Fruit fly (Drosophila melanogaster) whole organism, embryonic: ENCODE measurements around the gene CG3071.

Source experiments
- CG10209 ChIP-seq: fragments of 200-800 bp; sonication (Bioruptor generic); optimal IDR thresholded peaks from 3 replicates; lab custom pipeline; 2017; ENCODE audit warnings: missing biosample characterization, mild to moderate bottlenecking, missing genetic modification characterization, missing genetic modification reagents
- CG11085 ChIP-seq: fragments of 200-800 bp; sonication (Bioruptor generic); IDR thresholded peaks from 2 replicates; pipeline ENCODE4 v1.3.6; 2022; ENCODE audit warnings: missing biosample characterization, missing genetic modification characterization
- CG11696 ChIP-seq: fragments of 200-800 bp; sonication (Bioruptor generic); IDR thresholded peaks from 2 replicates; pipeline ENCODE4 v1.3.6; 2022; ENCODE audit warnings: missing biosample characterization, missing genetic modification characterization
- CG12155 ChIP-seq: fragments of 200-800 bp; sonication (Bioruptor generic); optimal IDR thresholded peaks from 3 replicates; lab custom pipeline; 2016; ENCODE audit warnings: missing biosample characterization, missing genetic modification characterization
- CG12236 ChIP-seq: fragments of 200-800 bp; sonication (Bioruptor generic); optimal IDR thresholded peaks from 2 replicates; lab custom pipeline; 2016; ENCODE audit warnings: missing biosample characterization, missing genetic modification characterization
- CG14860 ChIP-seq: fragments of 200-800 bp; sonication (Bioruptor generic); IDR thresholded peaks from 3 replicates; pipeline ENCODE4 v1.3.6; 2022; ENCODE audit warnings: missing biosample characterization, missing genetic modification characterization; ENCODE audit not compliant: partially characterized antibody
- CG17361 ChIP-seq: fragments of 200-800 bp; sonication (Bioruptor generic); IDR thresholded peaks from 3 replicates; pipeline ENCODE4 v1.3.6; 2022; ENCODE audit warnings: missing biosample characterization, missing genetic modification characterization
- CG17568 ChIP-seq: fragments of 200-800 bp; sonication (Bioruptor generic); optimal IDR thresholded peaks from 2 replicates; lab custom pipeline; 2018; ENCODE audit warnings: missing biosample characterization, mild to moderate bottlenecking, missing genetic modification characterization, moderate library complexity
- CG18476 ChIP-seq: fragments of 200-800 bp; sonication (Bioruptor generic); optimal IDR thresholded peaks from 2 replicates; lab custom pipeline; 2016; ENCODE audit warnings: missing biosample characterization, mild to moderate bottlenecking, missing genetic modification characterization
- CG2120 ChIP-seq: fragments of 200-800 bp; sonication (Bioruptor generic); optimal IDR thresholded peaks from 3 replicates; lab custom pipeline; 2016; ENCODE audit warnings: missing biosample characterization, missing genetic modification characterization
- CG2129 ChIP-seq: fragments of 200-800 bp; sonication (Bioruptor generic); IDR thresholded peaks from 2 replicates; pipeline ENCODE4 v1.3.6; 2022; ENCODE audit warnings: missing biosample characterization, missing genetic modification characterization; ENCODE audit not compliant: partially characterized antibody
- CG2199 ChIP-seq: fragments of 200-800 bp; sonication (Bioruptor generic); IDR thresholded peaks from 3 replicates; pipeline ENCODE4 v1.3.6; 2022; ENCODE audit warnings: missing biosample characterization, missing genetic modification characterization
- CG3163 ChIP-seq: fragments of 200-800 bp; sonication (Bioruptor generic); optimal IDR thresholded peaks from 3 replicates; lab custom pipeline; 2016; ENCODE audit warnings: missing biosample characterization, missing genetic modification characterization
- CG32767 ChIP-seq: fragments of 200-800 bp; sonication (Bioruptor generic); IDR thresholded peaks from 2 replicates; pipeline ENCODE4 v1.3.6; 2022; ENCODE audit warnings: missing biosample characterization, missing genetic modification characterization
- CG4360 ChIP-seq: fragments of 200-800 bp; sonication (Bioruptor generic); IDR thresholded peaks from 2 replicates; pipeline ENCODE4 v1.3.6; 2022; ENCODE audit warnings: missing biosample characterization, missing genetic modification characterization
- CG4730 ChIP-seq: fragments of 200-800 bp; sonication (Bioruptor generic); IDR thresholded peaks from 2 replicates; pipeline ENCODE4 v1.3.6; 2022; ENCODE audit warnings: missing biosample characterization, missing genetic modification characterization
- CG8281 ChIP-seq: fragments of 200-800 bp; sonication (Bioruptor generic); optimal IDR thresholded peaks from 2 replicates; lab custom pipeline; 2018; ENCODE audit warnings: missing biosample characterization, mild to moderate bottlenecking, missing genetic modification characterization, moderate library complexity
- D ChIP-seq, 2 experiments: fragments of 200-800 bp in 1 of 2; fragments of >200 bp in 1 of 2; sonication (Bioruptor generic) in 1 of 2; optimal IDR thresholded peaks; 2 replicates in 1 of 2; 3 replicates in 1 of 2; lab custom pipeline; 2017; ENCODE audit warnings: mild to moderate bottlenecking in 1 of 2, missing biosample characterization in 1 of 2, missing genetic modification characterization in 1 of 2, missing genetic modification reagents in 1 of 2
- Deaf1 ChIP-seq: fragments of 200-800 bp; optimal IDR thresholded peaks from 3 replicates; lab custom pipeline; 2019; ENCODE audit warnings: missing biosample characterization, mild to moderate bottlenecking, missing genetic modification characterization, moderate library complexity
- Dek ChIP-seq: fragments of 200-800 bp; sonication (Bioruptor generic); optimal IDR thresholded peaks from 3 replicates; lab custom pipeline; 2019; ENCODE audit warnings: missing biosample characterization, mild to moderate bottlenecking, missing genetic modification characterization, moderate library complexity
- Dip2 ChIP-seq: fragments of 200-800 bp; sonication (Bioruptor generic); IDR thresholded peaks from 2 replicates; pipeline ENCODE4 v1.3.6; 2022; ENCODE audit warnings: missing biosample characterization, missing genetic modification characterization
- Dll ChIP-seq: fragments of 200-800 bp; sonication (Bioruptor generic); IDR thresholded peaks from 4 replicates; pipeline ENCODE4 v1.3.6; 2022; ENCODE audit warnings: missing biosample characterization, missing genetic modification characterization; ENCODE audit not compliant: partially characterized antibody
- Fer1 ChIP-seq: fragments of 200-800 bp; sonication (Bioruptor generic); optimal IDR thresholded peaks from 2 replicates; lab custom pipeline; 2017; ENCODE audit warnings: missing biosample characterization, mild to moderate bottlenecking, missing genetic modification characterization
- Hr78 ChIP-seq, 2 experiments: fragments of 200-800 bp in 1 of 2; fragments of >200 bp in 1 of 2; sonication (Bioruptor generic) in 1 of 2; optimal IDR thresholded peaks; 2 replicates each; lab custom pipeline; 2017 to 2019; ENCODE audit warnings: missing biosample characterization in 2 of 2, missing genetic modification characterization in 2 of 2, mild to moderate bottlenecking in 1 of 2, moderate library complexity in 1 of 2
- Kr ChIP-seq: fragments of 200-800 bp; sonication (Bioruptor generic); optimal IDR thresholded peaks from 2 replicates; lab custom pipeline; 2017; ENCODE audit warnings: missing biosample characterization, mild to moderate bottlenecking, missing genetic modification characterization
- Lim3 ChIP-seq: fragments of 200-800 bp; sonication (Bioruptor generic); IDR thresholded peaks from 2 replicates; pipeline ENCODE4 v1.3.6; 2022; ENCODE audit warnings: missing biosample characterization, missing genetic modification characterization
- MTF-1 ChIP-seq: fragments of 200-800 bp; sonication (Bioruptor generic); optimal IDR thresholded peaks from 2 replicates; lab custom pipeline; 2018; ENCODE audit warnings: missing biosample characterization, mild to moderate bottlenecking, missing genetic modification characterization, borderline replicate concordance
- Med ChIP-seq: fragments of 200-800 bp; sonication (Bioruptor generic); peaks from one replicate; lab custom pipeline; 2016; ENCODE audit warnings: missing biosample characterization, missing genetic modification characterization, mild to moderate bottlenecking, inconsistent platforms, moderate library complexity
- Nf-YB ChIP-seq: fragments of 200-800 bp; sonication (Bioruptor generic); optimal IDR thresholded peaks from 3 replicates; lab custom pipeline; 2019; ENCODE audit warnings: missing biosample characterization, mild to moderate bottlenecking, missing genetic modification characterization, moderate library complexity
- Nf-YC ChIP-seq: fragments of 200-800 bp; optimal IDR thresholded peaks from 3 replicates; lab custom pipeline; 2019; ENCODE audit warnings: missing biosample characterization, mild to moderate bottlenecking, missing genetic modification characterization, moderate library complexity
- Opbp ChIP-seq: fragments of 200-800 bp; sonication (Bioruptor generic); IDR thresholded peaks from 3 replicates; pipeline ENCODE4 v1.3.6; 2022; ENCODE audit warnings: missing biosample characterization, missing genetic modification characterization; ENCODE audit not compliant: partially characterized antibody
- Ravus ChIP-seq: fragments of 200-800 bp; sonication (Bioruptor generic); IDR thresholded peaks from 2 replicates; pipeline ENCODE4 v1.3.6; 2022; ENCODE audit warnings: missing biosample characterization, missing genetic modification characterization
- Sox102F ChIP-seq: fragments of 200-800 bp; sonication (Bioruptor generic); optimal IDR thresholded peaks from 2 replicates; lab custom pipeline; 2018; ENCODE audit warnings: missing biosample characterization, mild to moderate bottlenecking, missing genetic modification characterization, moderate library complexity
- ase ChIP-seq: fragments of 200-800 bp; sonication (Bioruptor generic); IDR thresholded peaks from 3 replicates; pipeline ENCODE4 v1.3.6; 2022; ENCODE audit warnings: missing biosample characterization, missing genetic modification characterization
- caup ChIP-seq: fragments of 200-800 bp; sonication (Bioruptor generic); optimal IDR thresholded peaks from 3 replicates; lab custom pipeline; 2017; ENCODE audit warnings: missing biosample characterization, mild to moderate bottlenecking, missing genetic modification characterization, moderate library complexity; ENCODE audit not compliant: severe bottlenecking
- dmrt11E ChIP-seq: fragments of 200-800 bp; sonication (Bioruptor generic); optimal IDR thresholded peaks from 3 replicates; lab custom pipeline; 2018; ENCODE audit warnings: missing biosample characterization, mild to moderate bottlenecking, missing genetic modification characterization, moderate library complexity
- ewg ChIP-seq: fragments of 200-800 bp; sonication (Bioruptor generic); optimal IDR thresholded peaks from 3 replicates; lab custom pipeline; 2017; ENCODE audit warnings: mild to moderate bottlenecking, missing biosample characterization, missing genetic modification reagents, missing genetic modification characterization
- fd64A ChIP-seq: fragments of 200-800 bp; sonication (Bioruptor generic); optimal IDR thresholded peaks from 3 replicates; lab custom pipeline; 2018; ENCODE audit warnings: missing biosample characterization, mild to moderate bottlenecking, missing genetic modification characterization
- fd96Cb ChIP-seq: fragments of 200-800 bp; sonication (Bioruptor generic); optimal IDR thresholded peaks from 2 replicates; lab custom pipeline; 2018; ENCODE audit warnings: missing biosample characterization, mild to moderate bottlenecking, missing genetic modification characterization, moderate library complexity
- ftz-f1 ChIP-seq: fragments of 200-800 bp; sonication (Bioruptor generic); optimal IDR thresholded peaks from 2 replicates; lab custom pipeline; 2016; ENCODE audit warnings: missing biosample characterization, missing genetic modification characterization
- gro ChIP-seq: fragments of 200-800 bp; sonication (Bioruptor generic); optimal IDR thresholded peaks from 2 replicates; lab custom pipeline; 2016; ENCODE audit warnings: missing biosample characterization, missing genetic modification characterization
- onecut ChIP-seq: fragments of 200-800 bp; sonication (Bioruptor generic); IDR thresholded peaks from 2 replicates; pipeline ENCODE4 v1.3.6; 2022; ENCODE audit warnings: missing biosample characterization, missing genetic modification characterization
- pum ChIP-seq: fragments of 200-800 bp; sonication (Bioruptor generic); optimal IDR thresholded peaks from 2 replicates; lab custom pipeline; 2016; ENCODE audit warnings: missing biosample characterization, missing genetic modification characterization
- pzg ChIP-seq: fragments of 200-800 bp; sonication (Bioruptor generic); optimal IDR thresholded peaks from 3 replicates; lab custom pipeline; 2018; ENCODE audit warnings: missing biosample characterization, mild to moderate bottlenecking, missing genetic modification characterization, moderate library complexity
- sna ChIP-seq: fragments of 200-800 bp; sonication (Bioruptor generic); IDR thresholded peaks from 2 replicates; pipeline ENCODE4 v1.3.6; 2022; ENCODE audit warnings: missing biosample characterization, missing genetic modification characterization; ENCODE audit not compliant: partially characterized antibody
- trem ChIP-seq: fragments of 200-800 bp; optimal IDR thresholded peaks from 3 replicates; lab custom pipeline; 2019; ENCODE audit warnings: missing biosample characterization, mild to moderate bottlenecking, missing genetic modification characterization, moderate library complexity
- tx ChIP-seq: fragments of 200-800 bp; sonication (Bioruptor generic); optimal IDR thresholded peaks from 2 replicates; lab custom pipeline; 2016; ENCODE audit warnings: missing biosample characterization, missing genetic modification characterization

Gene CG3071

DNA sequence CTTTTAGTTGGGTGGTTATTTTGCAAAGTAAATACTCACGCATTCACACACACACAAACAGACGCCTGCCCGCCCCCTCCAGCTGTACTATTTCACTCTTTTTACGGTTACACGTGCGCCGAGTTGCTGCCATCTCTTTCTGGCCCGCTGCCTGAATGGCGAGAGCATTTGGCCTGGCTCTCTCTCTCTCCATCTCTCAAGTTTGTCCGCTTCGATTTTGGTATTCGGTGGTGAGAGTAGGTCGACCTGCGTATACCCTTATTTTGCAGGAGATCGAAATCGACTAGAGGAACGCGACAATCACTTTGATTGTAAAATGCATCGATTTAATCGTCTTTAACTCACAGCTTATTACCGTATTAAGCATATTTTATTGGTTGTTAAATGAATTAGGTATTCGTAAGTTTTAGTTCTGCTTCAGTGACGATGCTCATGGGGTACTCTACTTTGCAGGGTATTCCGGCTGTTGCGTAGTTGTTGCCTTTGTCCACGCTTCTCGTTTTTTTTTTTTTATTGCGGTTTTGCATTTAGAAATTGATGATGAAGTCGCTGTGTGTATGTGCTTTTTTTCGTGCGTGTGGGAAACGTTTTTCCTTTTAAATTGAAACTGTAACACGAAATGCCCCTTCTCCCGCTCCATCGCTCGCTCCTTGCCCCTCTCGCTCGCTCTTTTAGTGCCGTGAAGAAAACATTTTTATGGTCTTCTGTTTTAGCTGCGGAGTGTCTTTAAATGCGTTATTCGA, 41.3 kb downstream of the CG3071 start (continued):
- peak; percentile 28 for TF ChIP-seq D (optimal IDR thresholded peaks at IDR 0.05; lab: Kevin White, UChicago)
- peak; percentile 86 for TF ChIP-seq D (GFP tag; optimal IDR thresholded peaks at IDR 0.05; lab: Kevin White, UChicago)
- TF ChIP-seq ftz-f1: peak; percentile 73
- TF ChIP-seq CG2199 (GFP tag; lab: Robert Waterston, UW): no peak
- TF ChIP-seq Hr78 (GFP tag; optimal IDR thresholded peaks at IDR 0.05; lab: Kevin White, UChicago): peak in 1 of 2 experiments; percentile 70
- TF ChIP-seq CG3163: peak; percentile 89
- TF ChIP-seq Med (GFP tag; lab: Kevin White, UChicago): peak; percentile 97
- TF ChIP-seq pum (GFP tag; lab: Kevin White, UChicago): peak; percentile 87
- peak; percentile 75 for TF ChIP-seq onecut (GFP tag; lab: Robert Waterston, UW)
- peak; percentile 89 for TF ChIP-seq dmrt11E (tag; lab: Kevin White, UChicago)
- TF ChIP-seq CG12155 (GFP tag; lab: Kevin White, UChicago): peak; percentile 79
- TF ChIP-seq ewg (GFP tag; lab: Kevin White, UChicago): peak; percentile 81
- peak; percentile 78 for TF ChIP-seq CG17361
- peak; percentile 87 for TF ChIP-seq CG12236 (GFP tag; lab: Kevin White, UChicago)
- TF ChIP-seq CG10209 (GFP tag; lab: Kevin White, UChicago): peak; percentile 87
- TF ChIP-seq CG2129 (GFP tag; lab: Robert Waterston, UW): no peak
- peak; percentile 86 for TF ChIP-seq Sox102F
- TF ChIP-seq CG4360: no peak
- TF ChIP-seq Deaf1: peak; percentile 66
- TF ChIP-seq tx (GFP tag; lab: Kevin White, UChicago): peak; percentile 89
- TF ChIP-seq Dip2 (GFP tag; lab: Robert Waterston, UW): no peak
- peak; percentile 35; the same call in 1 of the 2 replicates for TF ChIP-seq CG11696
- TF ChIP-seq ase: peak; percentile 64; the same call in 1 of the 3 replicates
- peak; percentile 79 for TF ChIP-seq Nf-YC (tag; lab: Kevin White, UChicago)
- peak; percentile 68 for TF ChIP-seq Nf-YB
- TF ChIP-seq CG18476 (GFP tag; lab: Kevin White, UChicago): peak; percentile 84
- no peak for TF ChIP-seq Opbp (GFP tag; lab: Robert Waterston, UW)
- TF ChIP-seq CG11085 (GFP tag; lab: Robert Waterston, UW): peak; percentile 64
- peak; percentile 86; the same call in 1 of the 2 replicates for TF ChIP-seq CG32767 (GFP tag; lab: Robert Waterston, UW)
- TF ChIP-seq fd96Cb (tag; lab: Kevin White, UChicago): peak; percentile 82
- peak; percentile 67 for TF ChIP-seq CG8281 (tag; lab: Kevin White, UChicago)
- TF ChIP-seq sna (GFP tag; lab: Robert Waterston, UW): no peak
- peak; percentile 52 for TF ChIP-seq fd64A (GFP tag; lab: Kevin White, UChicago)
- TF ChIP-seq MTF-1 (GFP tag; lab: Kevin White, UChicago): peak; percentile 44
- TF ChIP-seq Fer1 (GFP tag; lab: Kevin White, UChicago): peak; percentile 93
- no peak for TF ChIP-seq pzg
- no peak for TF ChIP-seq CG14860 (GFP tag; lab: Robert Waterston, UW)
- peak; percentile 81 for TF ChIP-seq trem (tag; lab: Kevin White, UChicago)
- peak; percentile 87 for TF ChIP-seq caup
- TF ChIP-seq CG2120 (GFP tag; lab: Kevin White, UChicago): peak; percentile 96
- TF ChIP-seq CG17568 (GFP tag; lab: Kevin White, UChicago): peak; percentile 79
- no peak for TF ChIP-seq Dll (GFP tag; lab: Robert Waterston, UW)
- TF ChIP-seq Dek: peak; percentile 84
- TF ChIP-seq Kr (GFP tag; lab: Kevin White, UChicago): peak; percentile 76
- peak; percentile 49 for TF ChIP-seq Ravus (GFP tag; lab: Robert Waterston, UW)
- TF ChIP-seq CG4730: peak; percentile 46; the same call in 1 of the 2 replicates
- TF ChIP-seq Lim3 (GFP tag; lab: Robert Waterston, UW): 0 out of 2 replicates have a peak, but pooled peaks have one; percentile 22
- peak; percentile 94 for TF ChIP-seq gro (GFP tag; lab: Kevin White, UChicago)
